Fruit fly (Drosophila melanogaster) whole organism, larva: Measurements from ENCODE around the gene Cht5.

Source experiments
- noc ChIP-seq: fragments of 200-800 bp; sonication (Bioruptor generic); optimal IDR thresholded peaks from 3 replicates; lab custom pipeline; 2019; ENCODE audit warnings: missing biosample characterization, mild to moderate bottlenecking, missing genetic modification characterization, moderate library complexity

The Cht5 gene

DNA sequence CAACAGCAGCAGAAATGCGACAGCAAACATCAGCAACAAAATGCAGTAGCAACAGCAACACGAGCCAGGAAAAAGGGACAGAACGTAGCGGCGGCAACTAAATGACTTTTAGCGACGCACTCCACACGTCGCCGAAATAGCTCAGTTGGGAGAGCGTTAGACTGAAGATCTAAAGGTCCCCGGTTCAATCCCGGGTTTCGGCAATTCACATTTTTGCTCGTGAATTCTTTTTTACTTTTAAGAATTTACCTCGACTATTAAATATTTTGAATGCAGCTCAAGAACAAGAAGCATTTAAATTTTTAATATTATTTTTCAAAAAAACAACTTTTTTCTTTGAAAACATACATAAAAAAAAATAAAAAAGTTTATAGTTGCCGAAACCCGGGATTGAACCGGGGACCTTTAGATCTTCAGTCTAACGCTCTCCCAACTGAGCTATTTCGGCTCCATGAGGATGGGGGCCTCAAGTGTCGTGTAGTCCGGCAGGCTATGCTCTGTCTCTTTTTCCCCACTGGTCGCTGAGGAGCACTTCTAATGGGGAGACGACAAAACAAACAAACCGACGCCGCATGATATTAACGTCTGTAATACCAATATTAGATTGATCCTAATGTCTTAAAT, 30.6 kb downstream of the Cht5 start:
- no peak for TF ChIP-seq noc (tag; lab: Kevin White, UChicago)

DNA sequence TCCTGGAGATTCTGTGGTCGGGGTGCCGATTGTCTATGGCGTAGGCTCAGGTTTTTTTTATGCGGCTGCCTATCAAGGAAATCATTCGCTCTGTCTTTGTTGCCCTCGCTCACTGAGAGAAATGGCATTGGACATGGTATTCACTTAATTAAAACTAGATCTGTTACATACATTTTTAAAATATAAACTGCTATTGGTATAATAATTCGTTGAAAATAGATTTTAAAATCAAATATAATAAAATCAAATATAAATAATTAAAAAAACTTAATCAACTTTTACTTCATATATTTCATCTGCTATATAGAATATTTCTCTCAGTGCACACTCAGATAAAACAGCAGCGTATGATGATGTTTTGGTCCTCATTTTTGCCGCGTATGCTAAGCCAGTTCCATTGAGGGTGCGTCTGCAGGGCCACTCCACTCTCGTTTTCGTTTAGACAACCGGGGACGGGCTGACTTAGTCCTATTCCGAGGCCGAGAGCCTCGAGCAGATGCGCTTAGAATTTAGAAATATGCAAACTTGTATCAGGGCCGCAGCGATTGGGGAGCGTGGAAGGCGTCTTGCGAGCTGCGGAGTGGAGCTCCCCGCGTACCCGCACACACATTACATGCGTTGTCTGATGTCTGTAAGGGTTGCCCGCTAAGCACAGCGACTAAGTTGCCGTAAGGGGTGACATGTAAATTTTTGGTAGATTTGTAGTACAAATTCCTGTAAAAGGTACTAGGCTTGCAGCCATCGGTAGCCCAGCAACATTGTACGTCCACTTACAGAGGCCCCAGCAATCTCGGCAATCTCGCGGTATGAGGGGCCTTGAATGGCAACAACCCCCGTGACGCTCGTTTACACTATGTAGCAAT, 32.4 kb downstream of the Cht5 start:
- TF ChIP-seq noc (tag; lab: Kevin White, UChicago), result no peak

DNA sequence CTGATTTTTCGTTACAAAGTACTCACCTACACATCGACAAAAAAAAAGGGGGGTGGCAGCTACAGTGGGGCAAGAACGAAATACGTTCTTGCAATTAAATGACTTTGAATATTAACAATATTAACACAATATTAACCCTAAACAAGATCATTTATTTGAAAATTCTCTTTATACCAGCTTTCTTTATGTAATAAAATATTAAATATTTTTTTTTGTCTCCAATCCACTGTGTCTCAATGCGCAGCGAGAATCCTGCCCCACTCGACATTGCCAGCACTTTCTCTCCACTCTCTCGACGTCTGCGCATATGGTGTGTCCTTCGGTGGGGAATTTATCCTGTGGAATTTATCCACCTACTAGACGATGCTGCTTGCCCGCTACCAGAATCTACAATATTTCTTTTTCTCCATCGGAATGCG, 33.1 kb downstream of the Cht5 start:
- peak; percentile 43 for TF ChIP-seq noc (tag; lab: Kevin White, UChicago)

DNA sequence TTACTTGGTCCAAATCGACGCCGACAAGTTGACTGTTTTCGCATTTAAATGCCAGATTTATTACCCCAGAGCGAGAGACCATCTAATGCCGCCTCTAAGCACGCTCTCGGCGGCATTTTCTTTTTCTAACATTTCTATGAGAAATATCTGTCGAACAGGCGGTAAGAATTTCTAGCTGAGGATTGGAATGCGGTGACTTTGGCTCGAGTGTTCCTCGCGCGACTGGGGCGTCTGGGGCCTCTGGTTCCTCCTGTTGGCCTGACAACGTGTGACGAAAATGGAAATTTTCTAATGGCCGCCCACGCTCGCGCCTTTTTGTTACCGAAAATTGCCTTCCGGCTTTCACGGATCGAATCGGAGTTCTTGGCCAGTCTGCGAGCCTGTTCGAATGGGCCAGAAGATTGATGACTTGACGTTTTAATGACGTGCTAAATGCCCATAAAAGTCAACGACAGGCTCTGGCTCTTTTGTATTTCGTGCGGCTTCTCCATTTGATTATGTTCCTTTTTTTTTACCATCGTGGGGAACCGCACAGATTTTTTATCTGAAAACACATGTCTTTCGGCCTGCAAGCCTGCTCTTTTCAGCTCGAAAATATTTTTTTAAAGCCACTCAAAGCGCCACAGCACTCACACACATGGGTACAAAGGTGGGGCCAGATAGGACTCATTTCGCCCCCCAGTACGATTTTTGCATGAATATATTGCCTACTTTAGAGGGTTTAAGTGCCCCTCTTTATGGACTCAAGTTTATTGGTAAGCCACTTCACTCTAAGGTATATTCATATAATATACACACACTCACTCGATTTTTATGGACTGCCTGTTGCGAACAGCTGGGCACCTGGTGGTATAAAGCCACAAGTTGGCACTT, 34.1 kb downstream of the Cht5 start:
- TF ChIP-seq noc (tag; lab: Kevin White, UChicago), result no peak

DNA sequence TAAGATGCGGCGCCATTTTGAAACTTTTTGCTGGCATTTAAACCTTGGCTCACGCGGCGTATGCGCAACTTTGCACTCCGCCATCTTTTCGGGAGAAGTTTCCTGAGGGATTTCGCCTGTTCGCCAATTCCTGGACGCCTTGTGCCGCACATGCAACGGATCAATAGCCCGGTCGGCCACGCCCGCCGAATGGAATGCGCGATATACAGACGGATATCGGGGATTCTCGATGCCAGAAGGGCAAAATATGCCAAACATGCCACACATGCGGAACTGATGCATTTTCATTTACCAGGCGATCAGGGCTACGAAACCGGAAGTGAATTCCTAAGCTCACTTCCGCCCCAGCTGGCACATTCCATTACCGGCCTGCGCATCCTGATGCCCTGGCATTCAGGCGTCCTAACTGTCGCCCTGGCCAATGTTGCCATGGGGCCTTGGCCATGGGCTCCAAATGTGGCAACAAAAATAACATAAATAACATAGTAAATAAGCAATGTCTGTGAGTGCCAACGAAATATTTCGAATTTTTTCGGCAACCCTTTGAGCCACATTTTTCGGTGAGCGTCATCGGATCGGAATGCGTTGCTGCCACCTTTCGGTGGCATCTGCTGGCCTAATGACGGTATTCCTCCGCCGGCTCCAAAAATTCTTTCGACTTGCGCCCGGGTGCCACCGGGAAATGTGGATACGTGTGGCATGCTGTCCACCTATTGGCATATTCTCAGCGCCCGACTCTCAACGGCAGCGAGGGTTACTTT, 34.9 kb downstream of the Cht5 start:
- TF ChIP-seq noc (tag; lab: Kevin White, UChicago), result no peak

DNA sequence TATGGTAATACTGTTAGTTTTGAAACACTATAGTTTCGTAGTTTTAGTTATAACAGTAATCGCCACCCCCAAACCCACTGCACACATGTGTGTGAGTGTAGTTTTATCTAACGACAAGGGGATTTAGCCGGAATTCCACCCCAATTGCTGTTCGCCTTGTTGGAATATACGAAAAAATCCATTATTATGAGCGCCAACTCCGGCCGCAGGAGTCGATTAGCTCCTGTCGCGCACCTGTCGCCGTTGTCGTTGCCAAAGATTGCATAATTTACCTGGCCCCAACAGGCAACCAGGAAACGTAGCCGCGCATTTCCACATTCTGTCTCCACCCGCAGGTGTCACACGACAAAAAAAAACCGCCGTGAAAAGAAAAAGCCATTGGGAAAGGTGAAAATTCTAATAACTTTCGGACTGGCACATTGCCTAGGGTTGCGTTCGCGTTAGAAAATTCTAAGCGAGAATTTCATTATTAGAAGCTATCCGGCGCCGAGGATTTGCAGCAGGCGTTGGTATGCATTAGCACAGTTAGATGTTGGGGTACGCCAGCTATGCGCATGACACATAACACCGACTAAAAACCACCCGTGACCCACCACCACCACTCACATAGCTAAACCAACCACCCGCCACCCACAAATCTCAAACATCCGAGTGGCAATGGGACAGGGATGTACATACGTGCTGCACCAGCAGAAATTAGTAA, 36.0 kb downstream of the Cht5 start:
- TF ChIP-seq noc (tag; lab: Kevin White, UChicago), result no peak

DNA sequence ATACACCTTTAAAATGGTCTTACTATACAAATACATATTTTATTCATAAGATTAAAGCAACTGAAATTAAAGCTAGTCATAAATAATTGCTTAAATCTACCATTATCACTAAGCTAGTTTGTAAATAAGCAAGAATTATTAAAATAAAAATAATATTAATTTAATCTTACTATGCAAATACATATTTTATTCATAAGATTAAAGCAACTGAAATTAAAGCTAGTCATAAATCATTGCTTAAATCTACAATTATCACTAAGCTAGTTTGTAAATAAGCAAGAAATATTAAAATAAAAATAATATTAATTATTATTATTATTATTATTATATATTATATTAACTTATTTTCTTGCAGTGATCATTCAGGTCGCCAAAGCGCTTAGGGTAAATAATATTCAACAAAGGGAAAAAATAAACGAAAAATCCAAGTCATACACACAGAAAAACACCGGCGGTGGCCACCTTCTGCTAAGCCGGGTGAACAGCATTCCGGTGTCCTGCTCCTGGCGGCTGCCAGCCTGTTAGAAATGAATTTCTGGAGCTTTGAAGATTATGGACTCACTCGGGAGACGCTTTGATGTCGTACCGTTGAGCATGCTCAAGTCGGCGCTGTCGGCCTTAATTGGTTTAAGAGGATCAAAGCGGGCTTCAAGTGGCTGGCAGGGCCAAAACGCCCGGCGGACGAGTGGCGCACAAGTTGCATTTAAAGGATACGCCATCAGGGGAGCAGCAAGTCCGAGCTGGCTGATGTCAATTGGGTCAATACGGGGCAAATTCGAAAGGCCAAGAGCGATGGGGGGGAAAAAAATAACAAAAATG, 36.8 kb downstream of the Cht5 start:
- no peak for TF ChIP-seq noc (tag; lab: Kevin White, UChicago)

DNA sequence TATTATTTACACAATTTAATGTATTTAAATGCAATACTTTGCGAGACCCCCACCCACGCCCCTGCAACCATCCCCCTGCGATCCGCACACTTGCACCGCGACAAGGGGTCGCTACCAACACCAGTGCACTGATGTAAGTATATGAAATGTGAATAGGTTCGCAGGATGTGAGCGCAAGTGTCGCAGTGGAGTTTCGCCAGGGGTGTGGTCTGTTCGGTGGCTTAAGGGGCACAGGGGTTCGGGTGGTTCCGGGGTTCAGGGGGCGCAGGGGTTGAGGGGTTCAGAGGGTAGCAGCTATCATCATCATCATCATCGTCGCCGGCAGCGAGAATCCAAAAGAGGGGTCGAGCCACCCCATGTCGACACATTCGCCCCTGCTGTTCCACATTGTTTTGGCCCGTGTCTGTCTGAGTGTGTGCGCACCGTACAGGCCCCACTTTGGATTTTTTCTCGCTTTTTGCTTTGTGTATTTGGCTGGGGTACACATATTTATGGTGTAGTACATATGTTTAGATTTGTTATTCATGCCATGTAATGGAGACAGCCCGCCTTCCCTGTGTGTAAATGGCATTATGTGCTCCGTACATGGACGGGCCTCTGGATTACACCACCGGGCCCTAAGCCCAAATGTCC, 37.7 kb downstream of the Cht5 start:
- no peak for TF ChIP-seq noc (tag; lab: Kevin White, UChicago)

DNA sequence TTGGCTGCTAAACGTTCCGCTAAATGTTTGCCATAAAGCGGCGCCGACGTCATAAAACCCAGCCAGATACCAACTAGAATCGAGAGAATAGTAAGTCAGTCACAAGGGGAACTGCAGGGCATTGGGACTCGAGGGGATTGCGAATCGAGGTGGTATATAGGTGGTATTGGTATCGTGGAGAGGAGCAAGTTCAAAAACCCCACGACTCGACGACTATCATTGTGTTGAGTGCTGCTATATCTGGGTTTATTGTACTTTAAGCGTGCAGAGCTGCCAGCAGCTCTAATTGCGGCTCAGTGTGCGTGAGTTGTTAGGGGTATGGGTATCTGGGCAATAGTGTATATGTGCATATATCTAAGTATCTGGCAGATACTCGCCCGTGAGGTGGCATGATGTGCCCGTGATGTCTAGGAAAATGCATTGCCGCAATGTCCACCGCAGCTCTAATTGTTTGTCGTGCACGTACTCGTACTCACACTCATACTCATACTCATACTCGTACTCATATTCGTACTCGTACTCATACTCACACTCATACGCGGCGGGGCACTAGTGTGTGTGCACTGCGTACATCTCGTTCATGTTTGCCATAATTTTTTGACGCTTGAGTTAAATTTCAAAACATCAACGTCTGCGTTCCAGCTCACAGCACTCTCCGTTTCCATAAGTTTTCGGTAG, 38.8 kb downstream of the Cht5 start:
- TF ChIP-seq noc (tag; lab: Kevin White, UChicago), result no peak

DNA sequence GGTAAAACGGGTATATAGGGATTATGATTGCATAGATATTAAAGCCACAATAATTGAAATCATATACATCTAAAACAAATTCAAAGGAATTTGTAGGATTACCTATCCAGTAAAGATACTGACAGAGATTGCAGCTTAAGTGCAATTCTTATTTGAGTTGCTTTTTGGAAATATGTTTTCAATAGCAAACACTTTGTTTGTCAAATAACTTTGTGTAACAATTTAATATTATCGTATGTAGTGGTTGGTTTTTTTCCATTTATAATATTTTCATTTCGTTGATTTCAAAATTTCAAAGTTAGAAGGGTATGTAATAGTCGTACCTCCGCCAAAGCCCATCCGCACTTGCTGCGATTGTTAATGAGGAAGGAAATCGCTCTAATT, 39.4 kb downstream of the Cht5 start:
- no peak for TF ChIP-seq noc (tag; lab: Kevin White, UChicago)

DNA sequence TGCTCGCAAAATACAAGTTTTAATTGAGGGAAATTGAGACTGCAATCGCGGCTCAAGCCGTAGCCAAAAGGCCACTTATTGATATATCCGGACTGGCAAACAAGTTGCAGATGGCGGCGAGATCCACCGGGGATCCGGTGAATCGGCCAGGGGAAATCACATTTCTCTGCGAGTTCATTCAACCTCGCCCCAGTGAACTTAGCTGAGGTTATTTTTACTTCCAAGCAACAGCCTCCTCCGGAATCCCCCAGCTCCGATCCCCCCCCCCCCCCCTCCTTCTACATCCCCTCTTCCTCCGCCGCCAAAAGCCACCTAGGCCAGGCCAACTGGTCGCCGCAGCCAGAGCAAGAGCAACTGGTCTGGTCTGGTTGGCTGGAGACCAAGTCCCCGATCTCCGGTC, 40.0 kb downstream of the Cht5 start:
- no peak for TF ChIP-seq noc (tag; lab: Kevin White, UChicago)

DNA sequence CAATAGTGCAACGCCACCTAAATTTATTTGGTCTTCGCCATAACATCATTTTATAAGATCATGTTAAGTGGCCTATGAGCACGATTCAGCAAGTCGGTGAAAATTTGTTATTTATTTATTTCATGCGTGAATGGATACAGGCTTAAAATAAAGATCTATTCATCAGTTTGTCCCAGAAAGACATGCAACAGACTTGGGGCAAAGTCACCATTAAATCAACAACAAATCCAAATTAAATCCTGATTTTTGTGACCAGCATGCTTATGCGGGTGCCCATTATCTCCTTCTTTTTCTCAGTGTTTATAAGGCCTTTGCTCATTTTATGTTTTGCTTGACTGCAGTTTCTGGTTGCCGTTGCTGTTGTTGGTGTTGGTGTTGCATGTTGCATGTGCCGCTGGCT, 40.6 kb downstream of the Cht5 start:
- TF ChIP-seq noc (tag; lab: Kevin White, UChicago), result no peak

DNA sequence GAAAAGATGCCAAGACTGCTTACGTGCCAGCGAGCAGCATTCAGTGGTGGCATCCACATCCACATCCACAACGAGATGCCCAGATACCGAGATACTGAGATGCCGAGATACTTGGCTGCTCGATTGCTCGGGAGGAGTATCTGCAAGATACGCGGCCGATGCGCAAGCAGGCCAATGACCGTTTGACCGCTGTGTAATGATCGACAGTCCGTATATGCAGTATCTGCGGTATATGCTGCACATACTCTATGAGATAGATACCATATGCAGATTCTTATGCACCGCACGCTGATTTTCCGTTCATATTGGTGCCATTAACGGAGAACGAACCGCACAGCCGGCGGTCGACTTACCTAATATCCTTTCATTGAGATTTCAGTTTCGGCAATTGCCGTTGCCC, 41.9 kb downstream of the Cht5 start:
- TF ChIP-seq noc (tag; lab: Kevin White, UChicago), result no peak
